Worm (Caenorhabditis elegans): Measurements from ENCODE around the gene F38A5.6.

- TF ChIP-seq tbx-11 (GFP tag; IDR thresholded peaks at IDR 0.05) (no peak), aly-1 (tag; optimal IDR thresholded peaks at IDR 0.05) (no peak), hmg-4 (GFP tag; optimal IDR thresholded peaks at IDR 0.05) (no peak), scrt-1 (GFP tag; IDR thresholded peaks at IDR 0.05) (no peak), ama-1 (optimal IDR thresholded peaks at IDR 0.05) (no peak), hmbx-1 (tag; optimal IDR thresholded peaks at IDR 0.05) (no peak), tbx-37 (GFP tag; conservative IDR thresholded peaks at IDR 0.05) (no peak), tra-4 (tag; optimal IDR thresholded peaks at IDR 0.05) (no peak), ets-7 (tag; optimal IDR thresholded peaks at IDR 0.05) (no peak), pes-1 (GFP tag; IDR thresholded peaks at IDR 0.05) (no peak), hnd-1 (tag; optimal IDR thresholded peaks at IDR 0.05) (no peak), F13C5.2 (tag; optimal IDR thresholded peaks at IDR 0.05) (no peak), flt-1 (GFP tag; IDR thresholded peaks at IDR 0.05) (no peak), ceh-13 (GFP tag; optimal IDR thresholded peaks at IDR 0.05) (no peak)
Observed at ce11 chrIV:6581658-6582057, 15.5 kb downstream of the F38A5.6 start.

Data from whole organism, early embryonic.